Fruit fly (Drosophila melanogaster): ENCODE measurements around the gene CkIIalpha-i3.
A peak's percentile ranks its signal among the peaks of the same experiment; 100 is the strongest.

The CkIIalpha-i3 gene

dm6 chr3L:739357-740130, 29.1 kb upstream of the CkIIalpha-i3 start (continued):
- peak; percentile 63 for TF ChIP-seq CG6163 (GFP tag; IDR thresholded peaks at IDR 0.05)
- TF ChIP-seq CG3032 (tag; optimal IDR thresholded peaks at IDR 0.05) = peak; percentile 24
- TF ChIP-seq CG6276 (GFP tag; optimal IDR thresholded peaks at IDR 0.05) = peak; percentile 33
- TF ChIP-seq CG8632 (GFP tag; optimal IDR thresholded peaks at IDR 0.05) = no peak
- peak; percentile 5 for TF ChIP-seq lz (GFP tag; optimal IDR thresholded peaks at IDR 0.05)
- peak; percentile 19 for TF ChIP-seq spab (GFP tag; optimal IDR thresholded peaks at IDR 0.05)
- no peak for TF ChIP-seq Smox (GFP tag; optimal IDR thresholded peaks at IDR 0.05)
- peak; percentile 26 for TF ChIP-seq vri (GFP tag; optimal IDR thresholded peaks at IDR 0.05)
- TF ChIP-seq Hr38 (GFP tag; optimal IDR thresholded peaks at IDR 0.05) = no peak
- TF ChIP-seq CG6854 (GFP tag; optimal IDR thresholded peaks at IDR 0.05) = no peak
- no peak for TF ChIP-seq esn (GFP tag; optimal IDR thresholded peaks at IDR 0.05)
- TF ChIP-seq Eip78C (GFP tag) = peak; percentile 87
- TF ChIP-seq Ets21C (GFP tag; optimal IDR thresholded peaks at IDR 0.05) = peak; percentile 23
- no peak for TF ChIP-seq Blimp-1 (GFP tag; optimal IDR thresholded peaks at IDR 0.05)

- TF ChIP-seq CG11294 (GFP tag; IDR thresholded peaks at IDR 0.05) (peak; percentile 92), net (GFP tag; optimal IDR thresholded peaks at IDR 0.05) (peak; percentile 96), CG6808 (GFP tag; optimal IDR thresholded peaks at IDR 0.05) (peak; percentile 96), CG10631 (GFP tag; optimal IDR thresholded peaks at IDR 0.05) (peak; percentile 97), Smox (GFP tag; optimal IDR thresholded peaks at IDR 0.05) (peak; percentile 92), Eip75B (GFP tag; optimal IDR thresholded peaks at IDR 0.05) (peak; percentile 95), CG32006 (GFP tag; optimal IDR thresholded peaks at IDR 0.05) (peak; percentile 97), CG6854 (GFP tag; optimal IDR thresholded peaks at IDR 0.05) (peak; percentile 89), ss (GFP tag; optimal IDR thresholded peaks at IDR 0.05) (peak; percentile 96 to 97), CG11762 (GFP tag; optimal IDR thresholded peaks at IDR 0.05; ENCODE audit: insufficient read depth) (peak; percentile 96), Blimp-1 (GFP tag; optimal IDR thresholded peaks at IDR 0.05) (peak; percentile 87), CG7368 (GFP tag; optimal IDR thresholded peaks at IDR 0.05) (peak; percentile 96), CG15336 (GFP tag; IDR thresholded peaks at IDR 0.05) (peak; percentile 98), CG1621 (tag; optimal IDR thresholded peaks at IDR 0.05) (peak; percentile 96), CG34406 (GFP tag; optimal IDR thresholded peaks at IDR 0.05) (peak; percentile 98), CG11902 (GFP tag; optimal IDR thresholded peaks at IDR 0.05) (peak; percentile 90), CG4318 (GFP tag; optimal IDR thresholded peaks at IDR 0.05) (peak; percentile 91), Hr4 (GFP tag; optimal IDR thresholded peaks at IDR 0.05) (peak; percentile 92), Eip93F (GFP tag; optimal IDR thresholded peaks at IDR 0.05) (peak; percentile 87), esn (GFP tag; optimal IDR thresholded peaks at IDR 0.05) (peak; percentile 96), Gug (GFP tag; IDR thresholded peaks at IDR 0.05) (peak; percentile 96), Ets96B (tag; optimal IDR thresholded peaks at IDR 0.05) (peak; percentile 98), CG3032 (tag; optimal IDR thresholded peaks at IDR 0.05) (peak; percentile 98), CG6163 (GFP tag; IDR thresholded peaks at IDR 0.05) (peak; percentile 98), Hr38 (GFP tag; optimal IDR thresholded peaks at IDR 0.05) (no peak), dac (GFP tag; optimal IDR thresholded peaks at IDR 0.05) (peak; percentile 88), CG6792 (GFP tag; optimal IDR thresholded peaks at IDR 0.05) (peak; percentile 96), salr (GFP tag; optimal IDR thresholded peaks at IDR 0.05) (peak; percentile 89 to 94), CG9139 (GFP tag; optimal IDR thresholded peaks at IDR 0.05) (peak; percentile 97), CG8119 (GFP tag; IDR thresholded peaks at IDR 0.05) (peak; percentile 97), vri (GFP tag; optimal IDR thresholded peaks at IDR 0.05) (peak; percentile 80), svp (GFP tag) (peak; percentile 98), Sox15 (GFP tag; optimal IDR thresholded peaks at IDR 0.05) (peak; percentile 93), CG8319 (GFP tag; optimal IDR thresholded peaks at IDR 0.05) (peak; percentile 96), pdm3 (GFP tag; optimal IDR thresholded peaks at IDR 0.05) (peak; percentile 94), acj6 (GFP tag; optimal IDR thresholded peaks at IDR 0.05) (peak; percentile 97), cyc (GFP tag; optimal IDR thresholded peaks at IDR 0.05) (peak; percentile 91), fkh (GFP tag; optimal IDR thresholded peaks at IDR 0.05) (peak; percentile 69), OdsH (GFP tag; optimal IDR thresholded peaks at IDR 0.05) (peak; percentile 97), topi (GFP tag; optimal IDR thresholded peaks at IDR 0.05) (peak; percentile 93)
Measured at dm6 chr3L:738523-739356, 28.3 kb upstream of the CkIIalpha-i3 start.

Measured in whole organism, prepupa.